Fruit fly (Drosophila melanogaster) whole organism, adult: ENCODE results near the gene CG15498.

ENCODE experiments used
- CG11617 ChIP-seq: fragments of 200-800 bp; sonication (Bioruptor generic); optimal IDR thresholded peaks from 2 replicates; lab custom pipeline; 2017; ENCODE audit warnings: mild to moderate bottlenecking, missing biosample characterization, missing genetic modification reagents, missing genetic modification characterization
- CG12768 ChIP-seq: fragments of 200-800 bp; sonication (Bioruptor generic); optimal IDR thresholded peaks from 2 replicates; lab custom pipeline; 2017; ENCODE audit warnings: missing biosample characterization, missing genetic modification characterization, mild to moderate bottlenecking, moderate library complexity, missing genetic modification reagents
- CG14711 ChIP-seq: fragments of 200-800 bp; sonication (Bioruptor generic); optimal IDR thresholded peaks from 2 replicates; lab custom pipeline; 2018; ENCODE audit warnings: missing biosample characterization, mild to moderate bottlenecking, missing genetic modification characterization, moderate library complexity
- CG1620 ChIP-seq: fragments of 200-800 bp; sonication (Bioruptor generic); optimal IDR thresholded peaks from 2 replicates; lab custom pipeline; 2016; ENCODE audit warnings: missing biosample characterization, missing genetic modification characterization
- CG33017 ChIP-seq: fragments of 200-800 bp; sonication (Bioruptor generic); optimal IDR thresholded peaks from 2 replicates; lab custom pipeline; 2018; ENCODE audit warnings: missing biosample characterization, mild to moderate bottlenecking, missing genetic modification characterization, moderate library complexity
- CG5204 ChIP-seq: fragments of 200-800 bp; sonication (Bioruptor generic); optimal IDR thresholded peaks from 2 replicates; lab custom pipeline; 2016; ENCODE audit warnings: missing biosample characterization, missing genetic modification characterization
- CG7045 ChIP-seq: fragments of 200-800 bp; sonication (Bioruptor generic); optimal IDR thresholded peaks from 2 replicates; lab custom pipeline; 2017; ENCODE audit warnings: missing biosample characterization, mild to moderate bottlenecking, missing genetic modification characterization
- CG7101 ChIP-seq: fragments of 200-800 bp; sonication (Bioruptor generic); optimal IDR thresholded peaks from 2 replicates; lab custom pipeline; 2018; ENCODE audit warnings: missing biosample characterization, mild to moderate bottlenecking, missing genetic modification characterization, moderate library complexity
- Clk ChIP-seq: fragments of 200-800 bp; sonication (Bioruptor generic); optimal IDR thresholded peaks from 2 replicates; lab custom pipeline; 2017; ENCODE audit warnings: missing biosample characterization, missing genetic modification characterization
- Crg-1 ChIP-seq: fragments of 200-800 bp; sonication (Bioruptor generic); optimal IDR thresholded peaks from 2 replicates; lab custom pipeline; 2016; ENCODE audit warnings: missing biosample characterization, missing genetic modification characterization
- Hr96 ChIP-seq: fragments of 200-800 bp; sonication (Bioruptor generic); optimal IDR thresholded peaks from 2 replicates; lab custom pipeline; 2016; ENCODE audit warnings: missing biosample characterization, missing genetic modification characterization
- Mnt ChIP-seq: fragments of 200-800 bp; sonication (Bioruptor generic); optimal IDR thresholded peaks from 2 replicates; lab custom pipeline; 2016; ENCODE audit warnings: missing biosample characterization, mild to moderate bottlenecking, missing genetic modification characterization
- bab1 ChIP-seq: fragments of 200-800 bp; sonication (Bioruptor generic); optimal IDR thresholded peaks from 3 replicates; lab custom pipeline; 2019; ENCODE audit warnings: missing biosample characterization, mild to moderate bottlenecking, missing genetic modification characterization, moderate library complexity
- cic ChIP-seq: fragments of 200-800 bp; sonication (Bioruptor generic); optimal IDR thresholded peaks from 2 replicates; lab custom pipeline; 2017; ENCODE audit warnings: missing biosample characterization, mild to moderate bottlenecking, missing genetic modification characterization, moderate library complexity
- cnc ChIP-seq, 2 experiments: fragments of >200 bp; optimal IDR thresholded peaks; 2 replicates each; lab custom pipeline; 2017
- kay ChIP-seq: fragments of 200-800 bp; sonication (Bioruptor generic); peaks from one replicate; lab custom pipeline; 2016; ENCODE audit warnings: missing biosample characterization, missing genetic modification characterization, borderline replicate concordance
- ovo ChIP-seq: fragments of 200-800 bp; sonication (Bioruptor generic); optimal IDR thresholded peaks from 2 replicates; lab custom pipeline; 2016; ENCODE audit warnings: missing biosample characterization, missing genetic modification characterization
- pad ChIP-seq: fragments of 200-800 bp; sonication (Bioruptor generic); optimal IDR thresholded peaks from 3 replicates; lab custom pipeline; 2017; ENCODE audit warnings: missing biosample characterization, missing genetic modification characterization, mild to moderate bottlenecking, moderate library complexity, missing genetic modification reagents
- tj ChIP-seq: fragments of 200-800 bp; sonication (Bioruptor generic); optimal IDR thresholded peaks from 3 replicates; lab custom pipeline; 2017; ENCODE audit warnings: missing biosample characterization, mild to moderate bottlenecking, missing genetic modification characterization, moderate library complexity
- toe ChIP-seq: fragments of 200-800 bp; sonication (Bioruptor generic); optimal IDR thresholded peaks from 2 replicates; lab custom pipeline; 2016; ENCODE audit warnings: missing biosample characterization, missing genetic modification characterization

Gene CG15498

dm6 chr3R:21569049-21569448 lies at the start of gene CG15498:
CG15498 (minus strand) TSS chr3R:21569149.
- TF ChIP-seq CG7045 (GFP tag; lab: Kevin White, UChicago) (no peak), CG7101 (tag; lab: Kevin White, UChicago) (no peak), tj (GFP tag; lab: Kevin White, UChicago) (no peak), pad (GFP tag; lab: Kevin White, UChicago) (no peak), CG14711 (no peak), Clk (GFP tag; lab: Kevin White, UChicago) (no peak), cic (GFP tag; lab: Kevin White, UChicago) (no peak), kay (GFP tag; lab: Kevin White, UChicago) (no peak), CG11617 (GFP tag; lab: Kevin White, UChicago) (no peak), Hr96 (GFP tag; lab: Kevin White, UChicago) (no peak), toe (GFP tag; lab: Kevin White, UChicago) (no peak), Mnt (GFP tag; lab: Kevin White, UChicago) (no peak), bab1 (GFP tag; lab: Kevin White, UChicago) (no peak), Crg-1 (no peak)

- peak; percentile 14 for TF ChIP-seq pad (GFP tag; lab: Kevin White, UChicago)
- no peak for TF ChIP-seq CG33017
- TF ChIP-seq CG14711, result no peak
- peak; percentile 67 for TF ChIP-seq tj (GFP tag; lab: Kevin White, UChicago)
- TF ChIP-seq CG11617 (GFP tag; lab: Kevin White, UChicago), result no peak
- no peak for TF ChIP-seq CG7045 (GFP tag; lab: Kevin White, UChicago)
- TF ChIP-seq Clk (GFP tag; lab: Kevin White, UChicago), result no peak
- TF ChIP-seq toe (GFP tag; lab: Kevin White, UChicago), result no peak
- TF ChIP-seq CG12768 (GFP tag; lab: Kevin White, UChicago), result no peak
- no peak for TF ChIP-seq Hr96 (GFP tag; lab: Kevin White, UChicago)
- TF ChIP-seq Mnt (GFP tag; lab: Kevin White, UChicago), result no peak
- no peak for TF ChIP-seq CG1620 (GFP tag; lab: Kevin White, UChicago)
- TF ChIP-seq kay (GFP tag; lab: Kevin White, UChicago), result no peak
- no peak for TF ChIP-seq CG5204 (GFP tag; lab: Kevin White, UChicago)
- no peak for TF ChIP-seq bab1 (GFP tag; lab: Kevin White, UChicago)
- no peak for TF ChIP-seq cnc (optimal IDR thresholded peaks at IDR 0.05; lab: Kevin White, UChicago)
- TF ChIP-seq cic (GFP tag; lab: Kevin White, UChicago), result peak; percentile 94
- TF ChIP-seq ovo (GFP tag; lab: Kevin White, UChicago), result no peak
- TF ChIP-seq Crg-1, result no peak
- TF ChIP-seq CG7101 (tag; lab: Kevin White, UChicago), result no peak
Measured at dm6 chr3R:21618299-21619116, 49.6 kb upstream of the CG15498 start.

- TF ChIP-seq kay (GFP tag; lab: Kevin White, UChicago) (peak; percentile 54), pad (GFP tag; lab: Kevin White, UChicago) (peak; percentile 54), bab1 (GFP tag; lab: Kevin White, UChicago) (no peak), toe (GFP tag; lab: Kevin White, UChicago) (no peak), CG7045 (GFP tag; lab: Kevin White, UChicago) (peak; percentile 37), CG33017 (no peak), cic (GFP tag; lab: Kevin White, UChicago) (peak; percentile 66), Mnt (GFP tag; lab: Kevin White, UChicago) (peak; percentile 68), CG14711 (peak; percentile 8), tj (GFP tag; lab: Kevin White, UChicago) (peak; percentile 98), CG12768 (GFP tag; lab: Kevin White, UChicago) (no peak)
Measured at dm6 chr3R:21616061-21616851, 47.3 kb upstream of the CG15498 start.

dm6 chr3R:21614858-21615427 lies 46.0 kb upstream of the CG15498 start:
- TF ChIP-seq CG7045 (GFP tag; lab: Kevin White, UChicago) (no peak), cnc (optimal IDR thresholded peaks at IDR 0.05; lab: Kevin White, UChicago) (no peak), CG33017 (no peak), tj (GFP tag; lab: Kevin White, UChicago) (no peak), Crg-1 (no peak), cic (GFP tag; lab: Kevin White, UChicago) (no peak), CG5204 (GFP tag; lab: Kevin White, UChicago) (no peak)

- TF ChIP-seq cnc (optimal IDR thresholded peaks at IDR 0.05; lab: Kevin White, UChicago), result no peak
- TF ChIP-seq CG5204 (GFP tag; lab: Kevin White, UChicago), result no peak
- TF ChIP-seq toe (GFP tag; lab: Kevin White, UChicago), result no peak
- TF ChIP-seq CG12768 (GFP tag; lab: Kevin White, UChicago), result peak; percentile 45
- TF ChIP-seq CG33017, result peak; percentile 57
- TF ChIP-seq bab1 (GFP tag; lab: Kevin White, UChicago), result no peak
- TF ChIP-seq Crg-1, result peak; percentile 30
- TF ChIP-seq tj (GFP tag; lab: Kevin White, UChicago), result peak; percentile 72
- peak; percentile 95 for TF ChIP-seq Mnt (GFP tag; lab: Kevin White, UChicago)
- peak; percentile 77 for TF ChIP-seq ovo (GFP tag; lab: Kevin White, UChicago)
- no peak for TF ChIP-seq Clk (GFP tag; lab: Kevin White, UChicago)
- TF ChIP-seq pad (GFP tag; lab: Kevin White, UChicago), result peak; percentile 81
- TF ChIP-seq CG14711, result no peak
- no peak for TF ChIP-seq CG1620 (GFP tag; lab: Kevin White, UChicago)
- peak; percentile 63 for TF ChIP-seq CG7045 (GFP tag; lab: Kevin White, UChicago)
- TF ChIP-seq CG11617 (GFP tag; lab: Kevin White, UChicago), result peak; percentile 52
- TF ChIP-seq cic (GFP tag; lab: Kevin White, UChicago), result peak; percentile 94
- no peak for TF ChIP-seq kay (GFP tag; lab: Kevin White, UChicago)
- peak; percentile 59 for TF ChIP-seq CG7101 (tag; lab: Kevin White, UChicago)
- no peak for TF ChIP-seq Hr96 (GFP tag; lab: Kevin White, UChicago)
Measured at dm6 chr3R:21613322-21613807, 44.4 kb upstream of the CG15498 start.
